Worm (Caenorhabditis elegans): Measurements from ENCODE around the gene C04C3.7.
"Not testable (repeated sequence)": the region's sequence is repeated elsewhere in the genome, so short reads cannot be mapped to it uniquely, and the experiment has no call there.

Gene C04C3.7

ce11 chrIV:3433387-3433786, at the start of gene C04C3.7:
C04C3.7 (minus strand) TSS chrIV:3433487.
- not testable (repeated sequence) for TF ChIP-seq pha-4, ceh-16, nhr-11 (tag; optimal IDR thresholded peaks at IDR 0.05)

DNA sequence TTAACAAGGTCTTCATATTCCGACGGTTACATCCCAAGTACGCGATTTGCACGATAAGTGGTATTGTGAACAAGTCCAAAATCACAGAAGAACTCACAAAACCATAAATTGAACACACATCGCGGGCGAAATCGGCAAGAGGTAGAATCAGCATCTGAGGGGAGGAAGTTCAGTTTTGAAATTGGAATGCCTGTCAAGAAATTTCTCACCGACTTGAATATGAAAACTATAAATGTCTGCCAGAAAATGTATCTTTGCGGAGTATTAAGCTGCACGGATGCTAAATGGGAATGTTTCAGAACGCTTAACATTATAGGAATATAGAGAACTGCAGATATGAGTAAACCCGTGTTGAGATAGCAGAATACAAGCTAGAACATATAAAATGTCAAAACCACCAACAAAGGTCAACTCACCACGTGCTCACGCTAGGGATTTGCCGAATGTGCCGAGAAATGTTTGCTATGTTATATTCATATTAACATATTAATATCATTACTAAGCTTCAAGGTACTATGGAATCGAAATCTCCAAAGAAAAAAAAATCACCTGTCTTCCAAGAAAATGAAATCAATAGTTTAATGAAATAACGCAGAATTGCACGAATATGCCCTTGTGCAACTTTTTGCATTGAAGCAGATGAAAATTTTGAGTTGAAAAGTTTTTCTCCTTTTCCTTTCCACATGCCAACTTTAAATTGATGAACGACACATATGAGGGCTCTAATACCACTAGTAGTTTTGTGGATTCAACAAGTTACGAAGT, 49.1 kb upstream of the C04C3.7 start, which contains the start of gene srz-82:
Gene srz-82 (plus strand): TSS at position 701 of the 765 bp plus-strand sequence.
- TF ChIP-seq egl-27 (tag; optimal IDR thresholded peaks at IDR 0.05) (no peak), ceh-16 (tag; optimal IDR thresholded peaks at IDR 0.05) (no peak), sea-2 (GFP tag; optimal IDR thresholded peaks at IDR 0.05) (no peak), mdl-1 (tag; optimal IDR thresholded peaks at IDR 0.05) (no peak), nhr-23 (tag; optimal IDR thresholded peaks at IDR 0.05) (no peak), elt-3 (tag; optimal IDR thresholded peaks at IDR 0.05) (no peak), nhr-76 (tag; optimal IDR thresholded peaks at IDR 0.05) (no peak)

ce11 chrIV:3481760-3482159, 48.5 kb upstream of the C04C3.7 start, which contains the start of gene srz-37:
srz-37 (minus strand) TSS chrIV:3481860.
- TF ChIP-seq elt-3 (tag; optimal IDR thresholded peaks at IDR 0.05) (no peak), unc-62 (GFP tag; optimal IDR thresholded peaks at IDR 0.05) (no peak), nhr-43 (tag; optimal IDR thresholded peaks at IDR 0.05; ENCODE audit: poor library complexity, severe bottlenecking) (no peak), unc-39 (tag; optimal IDR thresholded peaks at IDR 0.05) (no peak), ama-1 (optimal IDR thresholded peaks at IDR 0.05) (no peak), daf-12 (tag; optimal IDR thresholded peaks at IDR 0.05) (no peak), pqm-1 (tag; optimal IDR thresholded peaks at IDR 0.05) (no peak)

DNA sequence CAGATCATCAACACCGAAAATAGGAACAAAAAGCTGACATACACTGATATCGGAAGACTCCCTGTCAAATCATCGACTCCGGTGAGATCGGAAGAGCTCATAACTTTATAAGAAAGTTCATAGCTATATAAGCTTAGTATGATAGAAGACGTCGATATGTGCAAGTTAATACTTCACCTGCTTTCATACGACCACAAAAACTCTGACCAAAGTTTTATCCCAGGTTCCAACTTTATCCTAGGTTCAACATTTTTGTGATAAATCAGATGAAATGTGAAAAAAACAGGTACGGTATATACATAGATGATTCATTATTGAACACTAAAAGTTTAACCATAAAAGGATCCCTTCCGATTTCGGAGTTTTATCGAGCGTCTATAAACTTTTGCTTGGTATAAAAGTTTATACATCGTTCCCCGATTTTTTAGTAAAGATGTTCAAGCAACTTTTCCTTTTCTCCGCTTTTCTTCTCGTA, 45.7 kb upstream of the C04C3.7 start, which contains the start of the genes srz-70 and C09G12.5:
Gene srz-70 (minus strand): TSS at position 101 of the 475 bp plus-strand sequence.
Gene C09G12.5 (plus strand): TSS at position 425 of the 475 bp plus-strand sequence.
- no peak for TF ChIP-seq nhr-77 (tag; optimal IDR thresholded peaks at IDR 0.05)
- no peak for TF ChIP-seq skn-1 (tag; optimal IDR thresholded peaks at IDR 0.05)
- TF ChIP-seq ceh-82 (tag; optimal IDR thresholded peaks at IDR 0.05) = no peak
- no peak for TF ChIP-seq R02D3.7 (tag; optimal IDR thresholded peaks at IDR 0.05)
- TF ChIP-seq ama-1 (optimal IDR thresholded peaks at IDR 0.05) = no peak
- no peak for TF ChIP-seq elt-3 (tag; optimal IDR thresholded peaks at IDR 0.05)
- TF ChIP-seq fkh-10 (GFP tag; optimal IDR thresholded peaks at IDR 0.05) = no peak
- no peak for TF ChIP-seq ZK546.5 (tag; optimal IDR thresholded peaks at IDR 0.05)
- TF ChIP-seq unc-62 (GFP tag; optimal IDR thresholded peaks at IDR 0.05) = no peak
- TF ChIP-seq nhr-76 (tag; optimal IDR thresholded peaks at IDR 0.05) = no peak
- TF ChIP-seq nhr-28 (tag; optimal IDR thresholded peaks at IDR 0.05) = no peak
- TF ChIP-seq fkh-2 (tag; optimal IDR thresholded peaks at IDR 0.05) = no peak
- TF ChIP-seq zag-1 (tag; optimal IDR thresholded peaks at IDR 0.05) = no peak
- TF ChIP-seq elt-2 (tag; optimal IDR thresholded peaks at IDR 0.05) = no peak
- TF ChIP-seq aly-2 (tag; optimal IDR thresholded peaks at IDR 0.05) = no peak
- TF ChIP-seq nhr-11 (tag; optimal IDR thresholded peaks at IDR 0.05) = no peak
- no peak for TF ChIP-seq ztf-11 (tag; optimal IDR thresholded peaks at IDR 0.05)
- no peak for TF ChIP-seq pqm-1 (tag; optimal IDR thresholded peaks at IDR 0.05)

DNA sequence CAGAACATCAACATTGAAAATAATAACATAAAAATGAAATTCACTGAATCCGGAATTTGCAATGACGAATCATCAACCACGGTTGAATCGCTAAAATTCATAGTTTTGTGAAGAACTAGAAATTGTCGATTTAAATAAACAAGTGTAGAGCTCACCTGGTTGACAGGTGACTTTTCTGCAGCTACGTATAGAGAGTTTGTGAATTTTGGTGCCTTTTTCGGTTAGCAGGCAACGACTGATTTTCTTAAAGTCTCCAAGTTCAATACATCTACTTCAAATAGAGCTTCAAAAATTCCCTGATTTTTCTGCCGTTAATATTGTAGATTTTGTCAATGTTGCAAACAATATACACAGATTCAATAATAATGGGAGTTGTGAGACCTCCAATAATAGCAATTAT, 43.8 kb upstream of the C04C3.7 start, which contains the start of gene srz-69:
Gene srz-69 (minus strand): TSS at position 101 of the 400 bp plus-strand sequence.
- no peak for TF ChIP-seq snpc-4 (tag; optimal IDR thresholded peaks at IDR 0.05)
- no peak for TF ChIP-seq ztf-4 (tag; optimal IDR thresholded peaks at IDR 0.05)
- no peak for TF ChIP-seq ceh-9 (tag; optimal IDR thresholded peaks at IDR 0.05)
- no peak for TF ChIP-seq ceh-82 (tag; optimal IDR thresholded peaks at IDR 0.05)
- TF ChIP-seq lin-39 (tag; optimal IDR thresholded peaks at IDR 0.05) = no peak
- no peak for TF ChIP-seq unc-39 (tag; optimal IDR thresholded peaks at IDR 0.05)
- TF ChIP-seq tbx-2 (tag; optimal IDR thresholded peaks at IDR 0.05) = no peak
- TF ChIP-seq elt-3 (tag; optimal IDR thresholded peaks at IDR 0.05) = no peak
- TF ChIP-seq fkh-10 (GFP tag; optimal IDR thresholded peaks at IDR 0.05) = no peak
- no peak for TF ChIP-seq nhr-28 (tag; optimal IDR thresholded peaks at IDR 0.05)
- TF ChIP-seq nhr-23 (tag; optimal IDR thresholded peaks at IDR 0.05) = no peak
- TF ChIP-seq mdl-1 (tag; optimal IDR thresholded peaks at IDR 0.05) = no peak
- TF ChIP-seq nhr-67 (tag; optimal IDR thresholded peaks at IDR 0.05) = no peak
- no peak for TF ChIP-seq nhr-12 (tag; optimal IDR thresholded peaks at IDR 0.05)
- no peak for TF ChIP-seq nhr-237 (tag; optimal IDR thresholded peaks at IDR 0.05)
